Worm (Caenorhabditis elegans): Measurements from ENCODE around the gene F32D8.15.

The F32D8.15 gene

DNA sequence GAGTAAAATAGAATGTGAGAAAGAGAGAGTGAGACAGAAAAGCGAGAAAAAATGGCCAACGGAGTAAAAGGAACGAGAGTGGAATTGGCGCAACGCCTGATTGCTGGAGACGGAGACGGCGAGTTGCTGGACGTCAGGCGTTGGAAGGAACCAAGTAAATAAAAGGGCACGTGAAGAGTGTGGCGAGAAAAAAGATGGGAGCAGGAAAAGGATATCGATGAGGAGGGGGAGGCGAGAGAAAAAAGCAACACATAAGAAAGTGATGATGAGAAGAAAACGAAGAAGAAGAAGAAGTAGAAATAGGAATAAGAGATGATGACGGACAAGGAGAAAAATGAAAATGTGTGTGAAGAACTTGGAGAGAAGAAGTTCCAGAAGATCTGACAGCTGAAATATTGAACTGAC, 32.4 kb upstream of the F32D8.15 start (continued):
- TF ChIP-seq Y75B8A.6 (GFP tag; IDR thresholded peaks at IDR 0.05), result no peak
- TF ChIP-seq lin-1 (GFP tag; IDR thresholded peaks at IDR 0.05), result no peak
- no peak for TF ChIP-seq ama-1 (optimal IDR thresholded peaks at IDR 0.05)
- TF ChIP-seq tra-1 (GFP tag; IDR thresholded peaks at IDR 0.05), result peak; percentile 73
- TF ChIP-seq nhr-11 (tag; optimal IDR thresholded peaks at IDR 0.05), result peak; percentile 88
- no peak for TF ChIP-seq F44E2.7 (GFP tag; IDR thresholded peaks at IDR 0.05)
- TF ChIP-seq dmd-6 (GFP tag; IDR thresholded peaks at IDR 0.05), result peak; percentile 79
- TF ChIP-seq Y5F2A.4 (GFP tag; optimal IDR thresholded peaks at IDR 0.05), result no peak
- TF ChIP-seq lin-29 (GFP tag; IDR thresholded peaks at IDR 0.05), result no peak
- peak; percentile 41 for TF ChIP-seq dpl-1 (GFP tag; optimal IDR thresholded peaks at IDR 0.05)
- TF ChIP-seq hif-1 (tag; optimal IDR thresholded peaks at IDR 0.05), result peak in 1 of 2 experiments; percentile 67
- TF ChIP-seq nhr-25 (tag; optimal IDR thresholded peaks at IDR 0.05; ENCODE audit: borderline replicate concordance, insufficient read depth), result no peak
- no peak for TF ChIP-seq ztf-11 (tag; optimal IDR thresholded peaks at IDR 0.05)
- no peak for TF ChIP-seq zip-11 (GFP tag; IDR thresholded peaks at IDR 0.05)
- TF ChIP-seq mes-2 (tag; optimal IDR thresholded peaks at IDR 0.05; ENCODE audit: poor library complexity, severe bottlenecking), result peak; percentile 53
- peak; percentile 76 to 79 for TF ChIP-seq lsy-2 (tag; optimal IDR thresholded peaks at IDR 0.05)
- no peak for TF ChIP-seq zfp-2 (tag; optimal IDR thresholded peaks at IDR 0.05)
- TF ChIP-seq nhr-102 (tag; optimal IDR thresholded peaks at IDR 0.05), result peak; percentile 17
- no peak for TF ChIP-seq duxl-1 (tag; optimal IDR thresholded peaks at IDR 0.05; ENCODE audit: poor library complexity)
- peak; percentile 12 for TF ChIP-seq ceh-32 (tag; optimal IDR thresholded peaks at IDR 0.05; ENCODE audit: poor library complexity)
- no peak for TF ChIP-seq dmd-9 (GFP tag; IDR thresholded peaks at IDR 0.05)
- TF ChIP-seq nhr-48 (tag; optimal IDR thresholded peaks at IDR 0.05), result peak; percentile 28
- peak; percentile 59 for TF ChIP-seq nhr-10 (tag; optimal IDR thresholded peaks at IDR 0.05)
- TF ChIP-seq R02D3.7 (tag; optimal IDR thresholded peaks at IDR 0.05), result no peak
- no peak for TF ChIP-seq arid-1 (GFP tag; conservative IDR thresholded peaks at IDR 0.05)
- no peak for TF ChIP-seq daf-19 (GFP tag; conservative IDR thresholded peaks at IDR 0.05)
- no peak for TF ChIP-seq spr-1 (tag; optimal IDR thresholded peaks at IDR 0.05)
- TF ChIP-seq lin-39 (tag; optimal IDR thresholded peaks at IDR 0.05), result no peak
- TF ChIP-seq lin-15B (tag; optimal IDR thresholded peaks at IDR 0.05), result no peak
- peak; percentile 91 for TF ChIP-seq ctbp-1 (GFP tag; IDR thresholded peaks at IDR 0.05)
- no peak for TF ChIP-seq snpc-1.2 (GFP tag; IDR thresholded peaks at IDR 0.05)
- TF ChIP-seq ceh-28 (tag; optimal IDR thresholded peaks at IDR 0.05), result peak; percentile 20
- TF ChIP-seq nhr-111 (GFP tag; optimal IDR thresholded peaks at IDR 0.05), result no peak
- no peak for TF ChIP-seq spr-3 (GFP tag; optimal IDR thresholded peaks at IDR 0.05)
- no peak for TF ChIP-seq madf-5 (GFP tag; IDR thresholded peaks at IDR 0.05)
- TF ChIP-seq mdl-1 (tag; optimal IDR thresholded peaks at IDR 0.05), result peak; percentile 81 to 98
- peak; percentile 46 for TF ChIP-seq lin-13 (GFP tag; optimal IDR thresholded peaks at IDR 0.05)
- no peak for TF ChIP-seq nhr-42 (GFP tag; IDR thresholded peaks at IDR 0.05)
- no peak for TF ChIP-seq F26F4.8 (GFP tag; conservative IDR thresholded peaks at IDR 0.05)
- TF ChIP-seq daf-12 (tag; optimal IDR thresholded peaks at IDR 0.05), result no peak
- no peak for TF ChIP-seq daf-8 (GFP tag; IDR thresholded peaks at IDR 0.05)
- no peak for TF ChIP-seq sdz-12 (GFP tag; optimal IDR thresholded peaks at IDR 0.05)
- no peak for TF ChIP-seq lir-3 (tag; optimal IDR thresholded peaks at IDR 0.05)
- TF ChIP-seq gei-8 (GFP tag; optimal IDR thresholded peaks at IDR 0.05), result peak; percentile 47
- peak; percentile 89 for TF ChIP-seq mep-1 (tag; optimal IDR thresholded peaks at IDR 0.05)
- peak; percentile 78 for TF ChIP-seq nhr-6 (tag; optimal IDR thresholded peaks at IDR 0.05)
- TF ChIP-seq dmd-8 (GFP tag; IDR thresholded peaks at IDR 0.05), result no peak
- no peak for TF ChIP-seq Y105C5A.15 (GFP tag; IDR thresholded peaks at IDR 0.05)
- peak; percentile 87 for TF ChIP-seq hmg-1.1 (GFP tag; IDR thresholded peaks at IDR 0.05)
- TF ChIP-seq nhr-76 (tag; optimal IDR thresholded peaks at IDR 0.05), result no peak
